Fruit fly (Drosophila melanogaster): Measurements from ENCODE around the gene CG42857.

Gene CG42857

dm6 chr3R:9777941-9778360, 43.0 kb downstream of the CG42857 start, which contains the start of gene RpS29 (continued):
- peak in 1 of 2 experiments; percentile 73 for TF ChIP-seq insv (GFP tag; optimal IDR thresholded peaks at IDR 0.05)
- TF ChIP-seq CG17385 (GFP tag; optimal IDR thresholded peaks at IDR 0.05), result peak; percentile 54
- peak; percentile 75 for TF ChIP-seq nerfin-1 (tag; optimal IDR thresholded peaks at IDR 0.05)
- peak; percentile 68 for TF ChIP-seq Nf-YC (tag; optimal IDR thresholded peaks at IDR 0.05)
- TF ChIP-seq Dip3 (GFP tag; optimal IDR thresholded peaks at IDR 0.05), result peak; percentile 72
- TF ChIP-seq pum (GFP tag; optimal IDR thresholded peaks at IDR 0.05), result peak; percentile 81
- peak; percentile 40 for TF ChIP-seq Abd-B (GFP tag; optimal IDR thresholded peaks at IDR 0.05)
- no peak; the same call in 1 of the 2 replicates for TF ChIP-seq GATAe (GFP tag; conservative IDR thresholded peaks at IDR 0.05)
- peak; percentile 43 for TF ChIP-seq CG2875 (GFP tag; optimal IDR thresholded peaks at IDR 0.05)
- TF ChIP-seq CG8765 (GFP tag; IDR thresholded peaks at IDR 0.05), result no peak
- peak; percentile 92 for TF ChIP-seq ken (GFP tag; IDR thresholded peaks at IDR 0.05)
- TF ChIP-seq CG1602 (GFP tag; optimal IDR thresholded peaks at IDR 0.05), result peak; percentile 64
- peak; percentile 70 for TF ChIP-seq CG4424 (GFP tag; optimal IDR thresholded peaks at IDR 0.05)
- no peak for TF ChIP-seq cg (GFP tag; optimal IDR thresholded peaks at IDR 0.05)
- TF ChIP-seq CoRest (tag; optimal IDR thresholded peaks at IDR 0.05), result peak; percentile 63
- peak; percentile 30 for TF ChIP-seq Atf-2 (GFP tag; optimal IDR thresholded peaks at IDR 0.05)
- TF ChIP-seq Ssrp (tag; optimal IDR thresholded peaks at IDR 0.05), result peak; percentile 16
- TF ChIP-seq kni (GFP tag; optimal IDR thresholded peaks at IDR 0.05), result peak; percentile 78
- TF ChIP-seq cwo (GFP tag; optimal IDR thresholded peaks at IDR 0.05), result peak; percentile 48
- TF ChIP-seq oc (tag; optimal IDR thresholded peaks at IDR 0.05), result peak; percentile 63
- no peak for TF ChIP-seq fd102C (GFP tag; optimal IDR thresholded peaks at IDR 0.05)
- peak; percentile 73 for TF ChIP-seq stwl (tag; optimal IDR thresholded peaks at IDR 0.05)
- TF ChIP-seq CG13775 (GFP tag; optimal IDR thresholded peaks at IDR 0.05), result peak; percentile 77
- peak; percentile 98 for TF ChIP-seq CG2116 (GFP tag; optimal IDR thresholded peaks at IDR 0.05)
- TF ChIP-seq CG7928 (GFP tag; optimal IDR thresholded peaks at IDR 0.05), result peak; percentile 74
- peak; percentile 78 for TF ChIP-seq pb (GFP tag; optimal IDR thresholded peaks at IDR 0.05)
- peak; percentile 46 to 49 for TF ChIP-seq bsh (GFP tag; optimal IDR thresholded peaks at IDR 0.05)
- peak; percentile 81 for TF ChIP-seq CG15601 (tag; optimal IDR thresholded peaks at IDR 0.05)
- peak; percentile 70 for TF ChIP-seq eyg (GFP tag; optimal IDR thresholded peaks at IDR 0.05)
- peak; percentile 76 for TF ChIP-seq Ada2b (GFP tag; IDR thresholded peaks at IDR 0.05)
- TF ChIP-seq fd3F (GFP tag; optimal IDR thresholded peaks at IDR 0.05), result peak; percentile 55
- TF ChIP-seq ssp (GFP tag; IDR thresholded peaks at IDR 0.05), result peak; percentile 49
- peak; percentile 70 for TF ChIP-seq nerfin-2 (GFP tag; IDR thresholded peaks at IDR 0.05; ENCODE audit: partially characterized antibody)
- no peak for TF ChIP-seq yki (optimal IDR thresholded peaks at IDR 0.05)
- peak; percentile 93 for TF ChIP-seq sob (GFP tag; IDR thresholded peaks at IDR 0.05)
- TF ChIP-seq esg (GFP tag; conservative IDR thresholded peaks at IDR 0.05), result peak; percentile 31; the same call in 1 of the 2 replicates
- TF ChIP-seq Doc3 (GFP tag; IDR thresholded peaks at IDR 0.05; ENCODE audit: partially characterized antibody), result peak; percentile 85
- TF ChIP-seq mirr (GFP tag; optimal IDR thresholded peaks at IDR 0.05), result peak; percentile 93
- peak; percentile 91 for TF ChIP-seq Scr (GFP tag; IDR thresholded peaks at IDR 0.05; ENCODE audit: partially characterized antibody)
- no peak for TF ChIP-seq tll (GFP tag; optimal IDR thresholded peaks at IDR 0.05)
- peak; percentile 58 for TF ChIP-seq CG15696 (tag; optimal IDR thresholded peaks at IDR 0.05)
- no peak for TF ChIP-seq dan (GFP tag; IDR thresholded peaks at IDR 0.05)
- peak; percentile 80 for TF ChIP-seq CG3163 (GFP tag; optimal IDR thresholded peaks at IDR 0.05)
- TF ChIP-seq hbn (GFP tag; IDR thresholded peaks at IDR 0.05; ENCODE audit: partially characterized antibody), result peak; percentile 96
- TF ChIP-seq Dek (tag; optimal IDR thresholded peaks at IDR 0.05), result peak; percentile 77
- TF ChIP-seq Med (GFP tag), result peak; percentile 99
- peak; percentile 49 for TF ChIP-seq Nf-YB (GFP tag; optimal IDR thresholded peaks at IDR 0.05)
- no peak for TF ChIP-seq ham (GFP tag; IDR thresholded peaks at IDR 0.05)
- TF ChIP-seq ind (GFP tag; optimal IDR thresholded peaks at IDR 0.05), result peak; percentile 83
- peak; percentile 93 for TF ChIP-seq ci (GFP tag; IDR thresholded peaks at IDR 0.05)

All from whole organism, embryonic.